Fruit fly (Drosophila melanogaster) whole organism, embryonic: Measurements from ENCODE around the gene Pex3.

Experiments used
- Atf6 ChIP-seq: fragments of 200-800 bp; sonication (Bioruptor generic); IDR thresholded peaks from 2 replicates; pipeline ENCODE4 v1.3.6; 2022; ENCODE audit warnings: missing biosample characterization, missing genetic modification characterization
- Bgb ChIP-seq: fragments of 200-800 bp; sonication (Bioruptor generic); IDR thresholded peaks from 2 replicates; pipeline ENCODE4 v1.3.6; 2022; ENCODE audit warnings: missing biosample characterization, missing genetic modification characterization; ENCODE audit not compliant: partially characterized antibody
- Blimp-1 ChIP-seq: fragments of 200-800 bp; sonication (Bioruptor generic); optimal IDR thresholded peaks from 3 replicates; lab custom pipeline; 2018; ENCODE audit warnings: missing biosample characterization, missing genetic modification characterization, mild to moderate bottlenecking, moderate library complexity, missing genetic modification reagents
- CG11504 ChIP-seq: fragments of 200-800 bp; sonication (Bioruptor generic); optimal IDR thresholded peaks from 3 replicates; lab custom pipeline; 2019; ENCODE audit warnings: missing biosample characterization, mild to moderate bottlenecking, missing genetic modification characterization, moderate library complexity
- CG12391 ChIP-seq: fragments of 200-800 bp; sonication (Bioruptor generic); optimal IDR thresholded peaks from 3 replicates; lab custom pipeline; 2018; ENCODE audit warnings: missing biosample characterization, mild to moderate bottlenecking, missing genetic modification characterization, moderate library complexity
- CG12942 ChIP-seq: fragments of 200-800 bp; sonication (Bioruptor generic); optimal IDR thresholded peaks from 3 replicates; lab custom pipeline; 2016; ENCODE audit warnings: missing biosample characterization, missing genetic modification characterization
- CG13287 ChIP-seq: fragments of 200-800 bp; sonication (Bioruptor generic); IDR thresholded peaks from 2 replicates; pipeline ENCODE4 v1.3.6; 2022; ENCODE audit warnings: missing biosample characterization, missing genetic modification characterization; ENCODE audit not compliant: partially characterized antibody
- CG13624 ChIP-seq: fragments of 200-800 bp; sonication (Bioruptor generic); optimal IDR thresholded peaks from 2 replicates; lab custom pipeline; 2016; ENCODE audit warnings: missing biosample characterization, missing genetic modification characterization
- CG15601 ChIP-seq: fragments of 200-800 bp; sonication (Bioruptor generic); optimal IDR thresholded peaks from 3 replicates; lab custom pipeline; 2019; ENCODE audit warnings: missing biosample characterization, mild to moderate bottlenecking, missing genetic modification characterization, moderate library complexity
- CG17829 ChIP-seq: fragments of 200-800 bp; optimal IDR thresholded peaks from 2 replicates; lab custom pipeline; 2019; ENCODE audit warnings: missing biosample characterization, mild to moderate bottlenecking, missing genetic modification characterization, moderate library complexity
- CG18262 ChIP-seq: fragments of 200-800 bp; optimal IDR thresholded peaks from 3 replicates; lab custom pipeline; 2019; ENCODE audit warnings: missing biosample characterization, mild to moderate bottlenecking, missing genetic modification characterization, moderate library complexity
- CG2199 ChIP-seq: fragments of 200-800 bp; sonication (Bioruptor generic); IDR thresholded peaks from 3 replicates; pipeline ENCODE4 v1.3.6; 2022; ENCODE audit warnings: missing biosample characterization, missing genetic modification characterization
- CG3407 ChIP-seq: fragments of 200-800 bp; sonication (Bioruptor generic); optimal IDR thresholded peaks from 2 replicates; lab custom pipeline; 2018; ENCODE audit warnings: missing biosample characterization, mild to moderate bottlenecking, missing genetic modification characterization
- CG4424 ChIP-seq: fragments of 200-800 bp; sonication (Bioruptor generic); optimal IDR thresholded peaks from 3 replicates; lab custom pipeline; 2016; ENCODE audit warnings: missing biosample characterization, missing genetic modification characterization
- CG5180 ChIP-seq: fragments of 200-800 bp; sonication (Bioruptor generic); optimal IDR thresholded peaks from 3 replicates; lab custom pipeline; 2017; ENCODE audit warnings: missing biosample characterization, missing genetic modification characterization, mild to moderate bottlenecking, moderate library complexity, missing genetic modification reagents
- CG6254 ChIP-seq: fragments of 200-800 bp; sonication (Bioruptor generic); optimal IDR thresholded peaks from 3 replicates; lab custom pipeline; 2017; ENCODE audit warnings: mild to moderate bottlenecking, missing biosample characterization, missing genetic modification reagents, missing genetic modification characterization
- CG7839 ChIP-seq: fragments of 200-800 bp; sonication (Bioruptor generic); optimal IDR thresholded peaks from 3 replicates; lab custom pipeline; 2018; ENCODE audit warnings: missing biosample characterization, mild to moderate bottlenecking, missing genetic modification characterization, moderate library complexity
- CG7928 ChIP-seq: fragments of 200-800 bp; sonication (Bioruptor generic); optimal IDR thresholded peaks from 2 replicates; lab custom pipeline; 2017; ENCODE audit warnings: missing biosample characterization, mild to moderate bottlenecking, missing genetic modification characterization
- CG9727 ChIP-seq: fragments of 200-800 bp; sonication (Bioruptor generic); optimal IDR thresholded peaks from 3 replicates; lab custom pipeline; 2017; ENCODE audit warnings: missing biosample characterization, mild to moderate bottlenecking, missing genetic modification characterization
- Deaf1 ChIP-seq: fragments of 200-800 bp; optimal IDR thresholded peaks from 3 replicates; lab custom pipeline; 2019; ENCODE audit warnings: missing biosample characterization, mild to moderate bottlenecking, missing genetic modification characterization, moderate library complexity
- Ets65A ChIP-seq: fragments of 200-800 bp; sonication (Bioruptor generic); peaks from one replicate; lab custom pipeline; 2016; ENCODE audit warnings: missing biosample characterization, missing genetic modification characterization
- Hr78 ChIP-seq, 2 experiments: fragments of 200-800 bp in 1 of 2; fragments of >200 bp in 1 of 2; sonication (Bioruptor generic) in 1 of 2; optimal IDR thresholded peaks; 2 replicates each; lab custom pipeline; 2017 to 2019; ENCODE audit warnings: missing biosample characterization in 2 of 2, missing genetic modification characterization in 2 of 2, mild to moderate bottlenecking in 1 of 2, moderate library complexity in 1 of 2
- Lhr ChIP-seq: fragments of 200-800 bp; sonication (Bioruptor generic); optimal IDR thresholded peaks from 3 replicates; lab custom pipeline; 2017; ENCODE audit warnings: mild to moderate bottlenecking, missing biosample characterization, missing genetic modification reagents, missing genetic modification characterization
- Med ChIP-seq: fragments of 200-800 bp; sonication (Bioruptor generic); peaks from one replicate; lab custom pipeline; 2016; ENCODE audit warnings: missing biosample characterization, missing genetic modification characterization, mild to moderate bottlenecking, inconsistent platforms, moderate library complexity
- Mrtf ChIP-seq: fragments of 200-800 bp; sonication (Bioruptor generic); IDR thresholded peaks from 3 replicates; pipeline ENCODE4 v1.3.6; 2022; ENCODE audit warnings: missing biosample characterization, missing genetic modification characterization
- Six4 ChIP-seq: fragments of 200-800 bp; sonication (Bioruptor generic); optimal IDR thresholded peaks from 2 replicates; lab custom pipeline; 2016; ENCODE audit warnings: missing biosample characterization, missing genetic modification characterization
- TFAM ChIP-seq: fragments of 200-800 bp; sonication (Bioruptor generic); optimal IDR thresholded peaks from 2 replicates; lab custom pipeline; 2017; ENCODE audit warnings: missing biosample characterization, missing genetic modification characterization, inconsistent platforms
- amos ChIP-seq: fragments of 200-800 bp; sonication (Bioruptor generic); IDR thresholded peaks from 2 replicates; pipeline ENCODE4 v1.3.6; 2022; ENCODE audit warnings: missing biosample characterization, missing genetic modification characterization; ENCODE audit not compliant: partially characterized antibody
- cwo ChIP-seq: fragments of 200-800 bp; sonication (Bioruptor generic); optimal IDR thresholded peaks from 3 replicates; lab custom pipeline; 2017; ENCODE audit warnings: missing biosample characterization, missing genetic modification characterization, mild to moderate bottlenecking, moderate library complexity, missing genetic modification reagents
- da ChIP-seq: fragments of 200-800 bp; sonication (Bioruptor generic); optimal IDR thresholded peaks from 2 replicates; lab custom pipeline; 2016; ENCODE audit warnings: missing biosample characterization, missing genetic modification characterization
- dimm ChIP-seq: fragments of 200-800 bp; sonication (Bioruptor generic); IDR thresholded peaks from 2 replicates; pipeline ENCODE4 v1.3.6; 2022; ENCODE audit warnings: missing biosample characterization, missing genetic modification characterization
- dmrt99B ChIP-seq: fragments of 200-800 bp; sonication (Bioruptor generic); optimal IDR thresholded peaks from 2 replicates; lab custom pipeline; 2018; ENCODE audit warnings: missing biosample characterization, mild to moderate bottlenecking, missing genetic modification characterization, moderate library complexity
- emc ChIP-seq: fragments of 200-800 bp; sonication (Bioruptor generic); optimal IDR thresholded peaks from 2 replicates; lab custom pipeline; 2016; ENCODE audit warnings: missing biosample characterization, missing genetic modification characterization
- ems ChIP-seq: fragments of 200-800 bp; sonication (Bioruptor generic); optimal IDR thresholded peaks from 3 replicates; lab custom pipeline; 2016; ENCODE audit warnings: missing biosample characterization, missing genetic modification characterization
- eyg ChIP-seq: fragments of 200-800 bp; sonication (Bioruptor generic); optimal IDR thresholded peaks from 3 replicates; lab custom pipeline; 2016; ENCODE audit warnings: missing biosample characterization, missing genetic modification characterization
- fd102C ChIP-seq: fragments of 200-800 bp; sonication (Bioruptor generic); optimal IDR thresholded peaks from 2 replicates; lab custom pipeline; 2018; ENCODE audit warnings: missing biosample characterization, mild to moderate bottlenecking, missing genetic modification characterization, moderate library complexity
- gce ChIP-seq: fragments of 200-800 bp; sonication (Bioruptor generic); IDR thresholded peaks from 3 replicates; pipeline ENCODE4 v1.3.6; 2022; ENCODE audit warnings: missing biosample characterization, missing genetic modification characterization
- lola ChIP-seq, 3 experiments: fragments of >200 bp in 2 of 3; fragments of 200-800 bp in 1 of 3; sonication (Bioruptor generic) in 1 of 3; optimal IDR thresholded peaks; 2 replicates each; lab custom pipeline; 2017 to 2019; ENCODE audit warnings: missing biosample characterization in 3 of 3, missing genetic modification characterization in 3 of 3, mild to moderate bottlenecking in 1 of 3, moderate library complexity in 1 of 3
- luna ChIP-seq: fragments of 200-800 bp; sonication (Bioruptor generic); optimal IDR thresholded peaks from 2 replicates; lab custom pipeline; 2016; ENCODE audit warnings: missing biosample characterization, missing genetic modification characterization
- nmo ChIP-seq: fragments of 200-800 bp; sonication (Bioruptor generic); optimal IDR thresholded peaks from 2 replicates; lab custom pipeline; 2018; ENCODE audit warnings: missing biosample characterization, mild to moderate bottlenecking, missing genetic modification characterization, moderate library complexity
- otp ChIP-seq: fragments of 200-800 bp; sonication (Bioruptor generic); IDR thresholded peaks from 3 replicates; pipeline ENCODE4, ENCODE4 v1.3.6; 2022; ENCODE audit warnings: missing biosample characterization, missing genetic modification characterization
- phol ChIP-seq: fragments of 200-800 bp; sonication (Bioruptor generic); optimal IDR thresholded peaks from 3 replicates; lab custom pipeline; 2018; ENCODE audit warnings: missing biosample characterization, mild to moderate bottlenecking, missing genetic modification characterization, moderate library complexity
- row ChIP-seq: fragments of 200-800 bp; sonication (Bioruptor generic); IDR thresholded peaks from 3 replicates; pipeline ENCODE4 v1.3.6; 2022; ENCODE audit warnings: missing biosample characterization, missing genetic modification characterization
- sima ChIP-seq: fragments of 200-800 bp; sonication (Bioruptor generic); optimal IDR thresholded peaks from 2 replicates; lab custom pipeline; 2016; ENCODE audit warnings: missing biosample characterization, missing genetic modification characterization
- tll ChIP-seq, 2 experiments: fragments of 200-800 bp in 1 of 2; fragments of >200 bp in 1 of 2; sonication (Bioruptor generic) in 1 of 2; optimal IDR thresholded peaks; 2 replicates each; lab custom pipeline; 2017 to 2019; ENCODE audit warnings: missing biosample characterization in 2 of 2, missing genetic modification characterization in 2 of 2, mild to moderate bottlenecking in 1 of 2, moderate library complexity in 1 of 2
- tup ChIP-seq: fragments of 200-800 bp; sonication (Bioruptor generic); optimal IDR thresholded peaks from 2 replicates; lab custom pipeline; 2016; ENCODE audit warnings: missing biosample characterization, mild to moderate bottlenecking, missing genetic modification characterization, moderate library complexity
- twi ChIP-seq: fragments of 200-800 bp; optimal IDR thresholded peaks from 2 replicates; lab custom pipeline; 2019; ENCODE audit warnings: missing biosample characterization, mild to moderate bottlenecking, missing genetic modification characterization, moderate library complexity
- wdn ChIP-seq: fragments of 200-800 bp; sonication (Bioruptor generic); IDR thresholded peaks from 2 replicates; pipeline ENCODE4 v1.3.6; 2022; ENCODE audit warnings: missing biosample characterization, missing genetic modification characterization
- zf30C ChIP-seq: fragments of 200-800 bp; sonication (Bioruptor generic); optimal IDR thresholded peaks from 3 replicates; lab custom pipeline; 2018; ENCODE audit warnings: missing biosample characterization, mild to moderate bottlenecking, missing genetic modification characterization

Gene Pex3

DNA sequence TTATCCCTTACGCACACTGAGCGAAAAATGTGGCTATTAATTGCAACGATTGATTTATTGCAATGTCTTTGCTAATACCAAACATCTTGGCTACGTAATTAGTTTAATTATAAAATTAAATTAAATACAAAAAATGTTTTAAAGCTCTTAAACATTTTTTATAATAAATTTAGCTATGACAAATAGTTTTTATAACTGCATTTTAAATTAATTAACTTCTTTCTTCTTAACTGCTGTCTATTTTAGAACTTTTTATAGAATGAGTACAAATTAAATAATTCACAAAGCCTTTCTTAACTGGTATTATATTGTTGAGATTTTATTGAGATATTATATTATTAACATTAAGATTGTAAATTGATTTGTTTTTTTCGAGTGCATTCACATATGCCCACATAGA is 30.7 kb downstream of the Pex3 start (continued):
- TF ChIP-seq CG4424 (GFP tag; lab: Kevin White, UChicago), result peak; percentile 13
- peak; percentile 73 for TF ChIP-seq phol (tag; lab: Kevin White, UChicago)
- TF ChIP-seq CG11504, result peak; percentile 61
- TF ChIP-seq CG18262 (tag; lab: Kevin White, UChicago), result peak; percentile 84
- no peak for TF ChIP-seq CG13624
- TF ChIP-seq Hr78 (GFP tag; optimal IDR thresholded peaks at IDR 0.05; lab: Kevin White, UChicago), result peak in 1 of 2 experiments; percentile 20
- peak in 1 of 3 experiments; percentile 84 for TF ChIP-seq lola (GFP tag; optimal IDR thresholded peaks at IDR 0.05; lab: Kevin White, UChicago)
- TF ChIP-seq cwo (GFP tag; lab: Kevin White, UChicago), result no peak
- peak; percentile 54 for TF ChIP-seq CG9727 (GFP tag; lab: Kevin White, UChicago)
- TF ChIP-seq CG15601 (tag; lab: Kevin White, UChicago), result peak; percentile 43
- peak; percentile 12 for TF ChIP-seq Blimp-1 (GFP tag; lab: Kevin White, UChicago)
- TF ChIP-seq row, result 0 out of 3 replicates have a peak, but pooled peaks have one; percentile 10
- peak; percentile 69 for TF ChIP-seq nmo (GFP tag; lab: Kevin White, UChicago)
- TF ChIP-seq dmrt99B (tag; lab: Kevin White, UChicago), result peak; percentile 44
- TF ChIP-seq CG3407 (GFP tag; lab: Kevin White, UChicago), result peak; percentile 5
- peak; percentile 62 for TF ChIP-seq CG7839
- peak; percentile 45 for TF ChIP-seq CG12391 (tag; lab: Kevin White, UChicago)
- peak; percentile 2 for TF ChIP-seq CG6254 (GFP tag; lab: Kevin White, UChicago)
- TF ChIP-seq CG17829, result peak; percentile 70

dm6 chr3L:15176641-15177215 is 32.6 kb downstream of the Pex3 start:
- TF ChIP-seq wdn (GFP tag; lab: Robert Waterston, UW), result no peak
- TF ChIP-seq twi (tag; lab: Kevin White, UChicago), result peak; percentile 72
- peak; percentile 6 for TF ChIP-seq Ets65A
- TF ChIP-seq zf30C (GFP tag; lab: Kevin White, UChicago), result no peak
- TF ChIP-seq Six4, result no peak
- TF ChIP-seq otp (GFP tag; lab: Robert Waterston, UW), result no peak
- TF ChIP-seq Med, result peak; percentile 36
- TF ChIP-seq ems (GFP tag; lab: Kevin White, UChicago), result no peak
- no peak for TF ChIP-seq dimm
- no peak for TF ChIP-seq CG7928 (GFP tag; lab: Kevin White, UChicago)
- no peak for TF ChIP-seq tup (GFP tag; lab: Kevin White, UChicago)
- no peak for TF ChIP-seq Mrtf
- no peak for TF ChIP-seq fd102C (GFP tag; lab: Kevin White, UChicago)
- no peak for TF ChIP-seq tll (GFP tag; optimal IDR thresholded peaks at IDR 0.05; lab: Kevin White, UChicago)
- TF ChIP-seq amos, result no peak
- no peak for TF ChIP-seq Atf6 (GFP tag; lab: Robert Waterston, UW)
- TF ChIP-seq eyg (GFP tag; lab: Kevin White, UChicago), result no peak
- no peak for TF ChIP-seq Bgb (GFP tag; lab: Robert Waterston, UW)
- TF ChIP-seq luna (GFP tag; lab: Kevin White, UChicago), result no peak
- no peak for TF ChIP-seq TFAM
- peak; percentile 59 for TF ChIP-seq CG5180 (GFP tag; lab: Kevin White, UChicago)
- 0 out of 3 replicates have a peak, but pooled peaks have one; percentile 62 for TF ChIP-seq CG2199 (GFP tag; lab: Robert Waterston, UW)
- no peak for TF ChIP-seq CG13287 (GFP tag; lab: Robert Waterston, UW)
- no peak for TF ChIP-seq gce
- peak; percentile 13 for TF ChIP-seq Deaf1 (tag; lab: Kevin White, UChicago)
- TF ChIP-seq sima, result no peak
- no peak for TF ChIP-seq Lhr (GFP tag; lab: Kevin White, UChicago)
- TF ChIP-seq CG12942 (GFP tag; lab: Kevin White, UChicago), result no peak
- TF ChIP-seq da, result no peak
- no peak for TF ChIP-seq emc (GFP tag; lab: Kevin White, UChicago)
